Worm (Caenorhabditis elegans) whole organism, L4 larva: ENCODE data around the gene T27E4.7.

Source experiments
- F44E2.7 ChIP-seq: fragments of 200-800 bp; sonication (Bioruptor generic); IDR thresholded peaks from 2 replicates; pipeline ENCODE4 v2.1.2; 2022; ENCODE audit warnings: missing genetic modification characterization, missing compliant biosample characterization
- Y5F2A.4 ChIP-seq: fragments of 200-800 bp; sonication (Bioruptor generic); optimal IDR thresholded peaks from 2 replicates; lab custom pipeline; 2018; ENCODE audit warnings: mild to moderate bottlenecking, missing genetic modification characterization, missing compliant biosample characterization
- lir-3 ChIP-seq: sonication (generic microtip); optimal IDR thresholded peaks from 2 replicates; lab custom pipeline; 2016; ENCODE audit warnings: mild to moderate bottlenecking, missing genetic modification characterization, missing compliant biosample characterization
- lsy-2 ChIP-seq, 2 experiments: fragments of 150-350 bp in 1 of 2; sonication (generic microtip) in 1 of 2; optimal IDR thresholded peaks; 2 replicates each; lab custom pipeline; 2014 to 2017; ENCODE audit warnings: missing biosample characterization in 2 of 2, missing genetic modification characterization in 2 of 2
- nhr-237 ChIP-seq: sonication (generic microtip); optimal IDR thresholded peaks from 2 replicates; lab custom pipeline; 2017; ENCODE audit warnings: missing biosample characterization, missing genetic modification characterization
- php-3 ChIP-seq: fragments of 200-800 bp; sonication (Bioruptor generic); IDR thresholded peaks from 2 replicates; pipeline ENCODE4 v1.3.6; 2022; ENCODE audit warnings: missing genetic modification reagents, missing genetic modification characterization, missing compliant biosample characterization
- tra-1 ChIP-seq: fragments of 200-800 bp; sonication (Bioruptor generic); IDR thresholded peaks from 2 replicates; pipeline ENCODE4 v1.3.6; 2022; ENCODE audit warnings: missing genetic modification reagents, missing genetic modification characterization, missing compliant biosample characterization
- unc-130 ChIP-seq: sonication (generic microtip); optimal IDR thresholded peaks from 2 replicates; lab custom pipeline; 2016; ENCODE audit warnings: missing genetic modification reagents, missing genetic modification characterization, missing compliant biosample characterization

DNA sequence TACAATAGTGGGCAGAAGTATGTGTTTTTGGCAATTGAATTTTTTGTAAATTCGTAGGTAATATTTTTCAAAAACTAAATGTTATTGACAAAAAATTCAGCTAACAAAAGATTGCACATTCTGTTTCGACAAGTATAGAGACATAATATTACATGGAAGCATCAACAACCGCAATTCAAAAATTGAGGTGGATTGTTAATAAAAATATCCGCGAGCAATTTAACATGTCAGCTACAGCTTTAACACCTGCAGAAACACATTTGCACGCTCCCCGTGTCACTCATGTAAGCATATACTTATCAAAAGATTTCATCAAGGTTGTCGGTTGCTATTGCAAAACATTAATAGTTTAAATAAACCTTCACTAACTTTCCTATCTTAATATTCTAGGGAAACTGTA is 40.4 kb downstream of the T27E4.7 start, which contains the start of gene srsx-34:
- TF ChIP-seq F44E2.7 (GFP tag; lab: Robert Waterston, UW) (no peak), tra-1 (GFP tag; lab: Robert Waterston, UW) (no peak), nhr-237 (tag; lab: Kevin White, UChicago) (no peak), php-3 (GFP tag; lab: Robert Waterston, UW) (no peak), Y5F2A.4 (GFP tag; lab: Kevin White, UChicago) (no peak), lir-3 (tag; lab: Kevin White, UChicago) (no peak), lsy-2 (tag; optimal IDR thresholded peaks at IDR 0.05; lab: Kevin White, UChicago) (no peak), unc-130 (GFP tag; lab: Kevin White, UChicago) (no peak)
